Fruit fly (Drosophila melanogaster) whole organism, embryonic: Measurements from ENCODE around the gene TwdlM.
A peak's percentile ranks its signal among the peaks of the same experiment; 100 is the strongest.

Experiments used
- CG10147 ChIP-seq: fragments of 200-800 bp; sonication (Bioruptor generic); optimal IDR thresholded peaks from 2 replicates; lab custom pipeline; 2019; ENCODE audit warnings: missing biosample characterization, mild to moderate bottlenecking, missing genetic modification characterization, moderate library complexity
- CG10267 ChIP-seq: fragments of 200-800 bp; sonication (Bioruptor generic); optimal IDR thresholded peaks from 2 replicates; lab custom pipeline; 2018; ENCODE audit warnings: missing biosample characterization, mild to moderate bottlenecking, missing genetic modification characterization, moderate library complexity
- CG13424 ChIP-seq: fragments of 200-800 bp; sonication (Bioruptor generic); optimal IDR thresholded peaks from 2 replicates; lab custom pipeline; 2019; ENCODE audit warnings: missing biosample characterization, mild to moderate bottlenecking, missing genetic modification characterization, moderate library complexity
- CG14441 ChIP-seq: fragments of 200-800 bp; sonication (Bioruptor generic); IDR thresholded peaks from 2 replicates; pipeline ENCODE4 v1.3.6; 2022; ENCODE audit warnings: missing biosample characterization, missing genetic modification characterization
- CG14667 ChIP-seq: fragments of 200-800 bp; sonication (Bioruptor generic); IDR thresholded peaks from 2 replicates; pipeline ENCODE4 v1.3.6; 2022; ENCODE audit warnings: missing biosample characterization, missing genetic modification characterization
- CG16815 ChIP-seq: fragments of 200-800 bp; sonication (Bioruptor generic); optimal IDR thresholded peaks from 3 replicates; lab custom pipeline; 2017; ENCODE audit warnings: missing biosample characterization, mild to moderate bottlenecking, missing genetic modification characterization
- CG17359 ChIP-seq: fragments of 200-800 bp; sonication (Bioruptor generic); optimal IDR thresholded peaks from 3 replicates; lab custom pipeline; 2018; ENCODE audit warnings: missing biosample characterization, mild to moderate bottlenecking, missing genetic modification characterization, moderate library complexity
- CG1792 ChIP-seq: fragments of 200-800 bp; sonication (Bioruptor generic); optimal IDR thresholded peaks from 2 replicates; lab custom pipeline; 2016; ENCODE audit warnings: missing biosample characterization, missing genetic modification characterization
- CG18619 ChIP-seq: fragments of 200-800 bp; sonication (Bioruptor generic); optimal IDR thresholded peaks from 3 replicates; lab custom pipeline; 2017; ENCODE audit warnings: missing biosample characterization, mild to moderate bottlenecking, missing genetic modification characterization
- CG18764 ChIP-seq: fragments of 200-800 bp; sonication (Bioruptor generic); optimal IDR thresholded peaks from 3 replicates; lab custom pipeline; 2016; ENCODE audit warnings: missing biosample characterization, missing genetic modification characterization
- CG4617 ChIP-seq: fragments of 200-800 bp; sonication (Bioruptor generic); optimal IDR thresholded peaks from 3 replicates; lab custom pipeline; 2016; ENCODE audit warnings: missing biosample characterization, missing genetic modification characterization, borderline replicate concordance
- CG4820 ChIP-seq: fragments of 200-800 bp; sonication (Bioruptor generic); optimal IDR thresholded peaks from 3 replicates; lab custom pipeline; 2016; ENCODE audit warnings: missing biosample characterization, missing genetic modification characterization
- CG5180 ChIP-seq: fragments of 200-800 bp; sonication (Bioruptor generic); optimal IDR thresholded peaks from 3 replicates; lab custom pipeline; 2017; ENCODE audit warnings: missing biosample characterization, missing genetic modification characterization, mild to moderate bottlenecking, moderate library complexity, missing genetic modification reagents
- CG7928 ChIP-seq: fragments of 200-800 bp; sonication (Bioruptor generic); optimal IDR thresholded peaks from 2 replicates; lab custom pipeline; 2017; ENCODE audit warnings: missing biosample characterization, mild to moderate bottlenecking, missing genetic modification characterization
- CG7987 ChIP-seq: fragments of 200-800 bp; sonication (Bioruptor generic); optimal IDR thresholded peaks from 2 replicates; lab custom pipeline; 2018; ENCODE audit warnings: missing biosample characterization, mild to moderate bottlenecking, missing genetic modification characterization, moderate library complexity
- CG8089 ChIP-seq: fragments of 200-800 bp; sonication (Bioruptor generic); optimal IDR thresholded peaks from 3 replicates; lab custom pipeline; 2016; ENCODE audit warnings: missing biosample characterization, missing genetic modification characterization
- CG9215 ChIP-seq: fragments of 200-800 bp; sonication (Bioruptor generic); IDR thresholded peaks from 2 replicates; pipeline ENCODE4 v1.3.6; 2022; ENCODE audit warnings: missing biosample characterization, missing genetic modification characterization
- CG9817 ChIP-seq: fragments of 200-800 bp; sonication (Bioruptor generic); optimal IDR thresholded peaks from 2 replicates; lab custom pipeline; 2018; ENCODE audit warnings: missing biosample characterization, mild to moderate bottlenecking, missing genetic modification characterization, moderate library complexity
- Dbx ChIP-seq: fragments of 200-800 bp; sonication (Bioruptor generic); IDR thresholded peaks from 3 replicates; pipeline ENCODE4 v1.3.6; 2022; ENCODE audit warnings: missing biosample characterization, missing genetic modification characterization
- Ets97D ChIP-seq: fragments of 200-800 bp; sonication (Bioruptor generic); optimal IDR thresholded peaks from 3 replicates; lab custom pipeline; 2016; ENCODE audit warnings: missing biosample characterization, missing genetic modification characterization
- GATAe ChIP-seq: fragments of 200-800 bp; sonication (Bioruptor generic); conservative IDR thresholded peaks from 2 replicates; pipeline ENCODE4 v1.3.6; 2022; ENCODE audit warnings: missing biosample characterization, missing genetic modification characterization
- HLH3B ChIP-seq: fragments of 200-800 bp; sonication (Bioruptor generic); IDR thresholded peaks from 2 replicates; pipeline ENCODE4 v1.3.6; 2022; ENCODE audit warnings: missing biosample characterization, missing genetic modification characterization
- HLH4C ChIP-seq: fragments of 200-800 bp; sonication (Bioruptor generic); IDR thresholded peaks from 3 replicates; pipeline ENCODE4 v1.3.6; 2022; ENCODE audit warnings: missing biosample characterization, missing genetic modification characterization; ENCODE audit not compliant: partially characterized antibody
- HmgZ ChIP-seq: fragments of 200-800 bp; sonication (Bioruptor generic); optimal IDR thresholded peaks from 2 replicates; lab custom pipeline; 2018; ENCODE audit warnings: missing biosample characterization, mild to moderate bottlenecking, missing genetic modification characterization
- Hmr ChIP-seq: fragments of 200-800 bp; sonication (Bioruptor generic); optimal IDR thresholded peaks from 3 replicates; lab custom pipeline; 2017; ENCODE audit warnings: mild to moderate bottlenecking, missing biosample characterization, missing genetic modification reagents, missing genetic modification characterization
- Hr39 ChIP-seq: fragments of >200 bp; optimal IDR thresholded peaks from 2 replicates; lab custom pipeline; 2017
- MESR4 ChIP-seq: fragments of 200-800 bp; sonication (Bioruptor generic); optimal IDR thresholded peaks from 2 replicates; lab custom pipeline; 2018; ENCODE audit warnings: missing biosample characterization, mild to moderate bottlenecking, missing genetic modification characterization, moderate library complexity
- Meics ChIP-seq: fragments of 200-800 bp; sonication (Bioruptor generic); optimal IDR thresholded peaks from 2 replicates; lab custom pipeline; 2017; ENCODE audit warnings: missing biosample characterization, mild to moderate bottlenecking, missing genetic modification characterization
- NC2β ChIP-seq: fragments of 200-800 bp; sonication (Bioruptor generic); optimal IDR thresholded peaks from 2 replicates; lab custom pipeline; 2016; ENCODE audit warnings: missing biosample characterization, missing genetic modification characterization
- Neu2 ChIP-seq: fragments of 200-800 bp; sonication (Bioruptor generic); optimal IDR thresholded peaks from 3 replicates; lab custom pipeline; 2016; ENCODE audit warnings: missing biosample characterization, missing genetic modification characterization, borderline replicate concordance
- Ravus ChIP-seq: fragments of 200-800 bp; sonication (Bioruptor generic); IDR thresholded peaks from 2 replicates; pipeline ENCODE4 v1.3.6; 2022; ENCODE audit warnings: missing biosample characterization, missing genetic modification characterization
- Sin3A ChIP-seq: fragments of >200 bp; optimal IDR thresholded peaks from 2 replicates; lab custom pipeline; 2018
- Six4 ChIP-seq: fragments of 200-800 bp; sonication (Bioruptor generic); optimal IDR thresholded peaks from 2 replicates; lab custom pipeline; 2016; ENCODE audit warnings: missing biosample characterization, missing genetic modification characterization
- Sry-δ ChIP-seq: fragments of 200-800 bp; sonication (Bioruptor generic); optimal IDR thresholded peaks from 2 replicates; lab custom pipeline; 2016; ENCODE audit warnings: missing biosample characterization, missing genetic modification characterization
- Usf ChIP-seq: fragments of 200-800 bp; sonication (Bioruptor generic); optimal IDR thresholded peaks from 2 replicates; lab custom pipeline; 2017; ENCODE audit warnings: missing genotype, missing biosample characterization, missing genetic modification characterization
- ap ChIP-seq: fragments of 200-800 bp; sonication (Bioruptor generic); IDR thresholded peaks from 2 replicates; pipeline ENCODE4 v1.3.6; 2022; ENCODE audit warnings: missing biosample characterization, missing genetic modification characterization
- cas ChIP-seq: fragments of 200-800 bp; sonication (Bioruptor generic); IDR thresholded peaks from 2 replicates; pipeline ENCODE4 v1.3.6; 2022; ENCODE audit warnings: missing biosample characterization, missing genetic modification characterization
- chinmo ChIP-seq: fragments of 200-800 bp; sonication (Bioruptor generic); IDR thresholded peaks from 4 replicates; pipeline ENCODE4 v1.3.6; 2022; ENCODE audit warnings: missing biosample characterization, missing genetic modification characterization; ENCODE audit not compliant: partially characterized antibody
- ci ChIP-seq: fragments of 200-800 bp; sonication (Bioruptor generic); IDR thresholded peaks from 3 replicates; pipeline ENCODE4 v1.3.6; 2022; ENCODE audit warnings: missing biosample characterization, missing genetic modification characterization
- dan ChIP-seq: fragments of 200-800 bp; sonication (Bioruptor generic); IDR thresholded peaks from 2 replicates; pipeline ENCODE4 v1.3.6; 2022; ENCODE audit warnings: missing biosample characterization, missing genetic modification characterization
- disco-r ChIP-seq: fragments of 200-800 bp; sonication (Bioruptor generic); optimal IDR thresholded peaks from 2 replicates; lab custom pipeline; 2016; ENCODE audit warnings: missing biosample characterization, missing genetic modification characterization
- dmrt11E ChIP-seq: fragments of 200-800 bp; sonication (Bioruptor generic); optimal IDR thresholded peaks from 3 replicates; lab custom pipeline; 2018; ENCODE audit warnings: missing biosample characterization, mild to moderate bottlenecking, missing genetic modification characterization, moderate library complexity
- en ChIP-seq: fragments of 200-800 bp; sonication (Bioruptor generic); optimal IDR thresholded peaks from 2 replicates; lab custom pipeline; 2016; ENCODE audit warnings: missing biosample characterization, missing genetic modification characterization
- fd64A ChIP-seq: fragments of 200-800 bp; sonication (Bioruptor generic); optimal IDR thresholded peaks from 3 replicates; lab custom pipeline; 2018; ENCODE audit warnings: missing biosample characterization, mild to moderate bottlenecking, missing genetic modification characterization
- gsb ChIP-seq: fragments of 200-800 bp; sonication (Bioruptor generic); IDR thresholded peaks from 2 replicates; pipeline ENCODE4 v1.3.6; 2022; ENCODE audit warnings: missing biosample characterization, missing genetic modification characterization
- her ChIP-seq: fragments of 200-800 bp; sonication (Bioruptor generic); optimal IDR thresholded peaks from 2 replicates; lab custom pipeline; 2016; ENCODE audit warnings: missing biosample characterization, missing genetic modification characterization
- p53 ChIP-seq: fragments of 200-800 bp; sonication (Bioruptor generic); optimal IDR thresholded peaks from 2 replicates; lab custom pipeline; 2016; ENCODE audit warnings: missing biosample characterization, missing genetic modification characterization
- peb ChIP-seq: fragments of 200-800 bp; sonication (Bioruptor generic); IDR thresholded peaks from 2 replicates; pipeline ENCODE4 v1.3.6; 2022; ENCODE audit warnings: missing biosample characterization, missing genetic modification characterization
- toy ChIP-seq: fragments of 200-800 bp; sonication (Bioruptor generic); IDR thresholded peaks from 2 replicates; pipeline ENCODE4 v1.3.6; 2022; ENCODE audit warnings: missing biosample characterization, missing genetic modification characterization
- unpg ChIP-seq: fragments of 200-800 bp; sonication (Bioruptor generic); optimal IDR thresholded peaks from 3 replicates; lab custom pipeline; 2018; ENCODE audit warnings: missing biosample characterization, mild to moderate bottlenecking, missing genetic modification characterization, moderate library complexity
- vnd ChIP-seq: fragments of 200-800 bp; sonication (Bioruptor generic); IDR thresholded peaks from 3 replicates; pipeline ENCODE4 v1.3.6; 2022; ENCODE audit warnings: missing biosample characterization, missing genetic modification characterization; ENCODE audit not compliant: partially characterized antibody
- vvl ChIP-seq: fragments of 200-800 bp; sonication (Bioruptor generic); IDR thresholded peaks from 2 replicates; pipeline ENCODE4 v1.3.6; 2022; ENCODE audit warnings: missing biosample characterization, missing genetic modification characterization
- yki ChIP-seq: fragments of >200 bp; optimal IDR thresholded peaks from 3 replicates; lab custom pipeline; 2018

The TwdlM gene

DNA sequence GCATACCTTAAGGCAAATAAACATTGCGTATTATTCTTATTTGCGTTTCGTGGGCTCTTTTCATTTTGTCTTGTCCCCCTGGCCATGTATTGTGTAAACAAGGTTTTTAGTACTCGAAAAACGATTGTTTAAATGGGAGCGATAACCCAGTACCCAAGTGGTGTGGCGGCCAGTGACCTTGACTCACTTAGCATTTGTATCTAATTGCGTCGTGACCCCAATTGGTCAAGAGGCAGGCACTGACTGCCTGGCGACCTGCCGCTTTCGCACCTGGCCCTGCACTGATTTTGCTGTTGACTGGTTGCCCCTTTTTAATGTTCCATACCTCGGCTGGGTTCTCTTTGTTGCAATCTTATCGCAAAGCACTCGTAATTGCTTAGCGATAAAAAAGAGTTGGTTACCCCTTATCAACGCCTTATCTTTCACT, 30.7 kb upstream of the TwdlM start (continued):
- TF ChIP-seq dmrt11E (tag; lab: Kevin White, UChicago) (no peak), GATAe (peak; percentile 94), Hmr (peak; percentile 4), dan (GFP tag; lab: Robert Waterston, UW) (no peak), NC2β (GFP tag; lab: Kevin White, UChicago) (no peak), gsb (GFP tag; lab: Robert Waterston, UW) (no peak), Neu2 (GFP tag; lab: Kevin White, UChicago) (no peak), HLH3B (no peak; the same call in 1 of the 2 replicates), CG7928 (GFP tag; lab: Kevin White, UChicago) (no peak), CG14441 (GFP tag; lab: Robert Waterston, UW) (0 out of 2 replicates have a peak, but pooled peaks have one; percentile 20), Sin3A (lab: Kevin White, UChicago) (no peak), CG7987 (no peak), disco-r (GFP tag; lab: Kevin White, UChicago) (no peak), CG17359 (tag; lab: Kevin White, UChicago) (peak; percentile 15), CG8089 (no peak), CG16815 (GFP tag; lab: Kevin White, UChicago) (no peak), ci (GFP tag; lab: Robert Waterston, UW) (0 out of 3 replicates have a peak, but pooled peaks have one; percentile 43), peb (no peak), en (GFP tag; lab: Kevin White, UChicago) (no peak), CG4617 (GFP tag; lab: Kevin White, UChicago) (no peak), CG9817 (tag; lab: Kevin White, UChicago) (no peak), CG9215 (no peak), toy (GFP tag; lab: Robert Waterston, UW) (no peak), Dbx (GFP tag; lab: Robert Waterston, UW) (peak; percentile 50; the same call in 2 of the 3 replicates), CG13424 (tag; lab: Kevin White, UChicago) (no peak), Meics (peak; percentile 21), yki (no peak), CG1792 (GFP tag; lab: Kevin White, UChicago) (no peak), unpg (no peak), CG10267 (tag; lab: Kevin White, UChicago) (no peak), cas (GFP tag; lab: Robert Waterston, UW) (no peak), CG18619 (GFP tag; lab: Kevin White, UChicago) (no peak), Six4 (GFP tag; lab: Kevin White, UChicago) (no peak), CG10147 (GFP tag; lab: Kevin White, UChicago) (no peak), MESR4 (no peak), vvl (no peak), Hr39 (lab: Kevin White, UChicago) (no peak), Ravus (GFP tag; lab: Robert Waterston, UW) (no peak), Sry-δ (GFP tag; lab: Kevin White, UChicago) (no peak), Usf (no peak), CG5180 (GFP tag; lab: Kevin White, UChicago) (peak; percentile 14), CG18764 (GFP tag; lab: Kevin White, UChicago) (no peak), p53 (GFP tag; lab: Kevin White, UChicago) (no peak), chinmo (peak; percentile 77; the same call in 2 of the 4 replicates), ap (no peak), Ets97D (peak; percentile 5), fd64A (no peak), her (GFP tag; lab: Kevin White, UChicago) (no peak), HLH4C (GFP tag; lab: Robert Waterston, UW) (no peak), CG14667 (GFP tag; lab: Robert Waterston, UW) (no peak), HmgZ (tag; lab: Kevin White, UChicago) (peak; percentile 32), vnd (GFP tag; lab: Robert Waterston, UW) (0 out of 3 replicates have a peak, but pooled peaks have one; percentile 37), CG4820 (no peak)
